1 fruit fly cellular context compared by ENCODE assay signal in genomic region chr3L:10772527-10773184, dm6.
A peak's percentile ranks its signal among the peaks of the same experiment; 100 is the strongest.
TF ChIP-seq lines count a peak whose summit lies in the region.

No protein-coding gene starts in this region.

TF ChIP-seq in whole organism, embryonic, 481 proteins besides CTCF, POLR2A, EP300 and RAD21 (continued from another document and continues in another):
- TF ChIP-seq H15 (GFP tag; IDR thresholded peaks at IDR 0.05; lab: Robert Waterston, UW), result no peak
- no peak for TF ChIP-seq Gug (GFP tag; IDR thresholded peaks at IDR 0.05; lab: Robert Waterston, UW)
- peak; percentile 58 for TF ChIP-seq CG1602 (GFP tag; optimal IDR thresholded peaks at IDR 0.05; lab: Kevin White, UChicago)
- no peak for TF ChIP-seq CG15479 (GFP tag; optimal IDR thresholded peaks at IDR 0.05; lab: Kevin White, UChicago)
- no peak for TF ChIP-seq kah (GFP tag; optimal IDR thresholded peaks at IDR 0.05; lab: Kevin White, UChicago)
- TF ChIP-seq sim (GFP tag; IDR thresholded peaks at IDR 0.05; lab: Robert Waterston, UW), result peak; percentile 77
- TF ChIP-seq CG4360 (GFP tag; IDR thresholded peaks at IDR 0.05; lab: Robert Waterston, UW), result no peak
- TF ChIP-seq CG11456 (GFP tag; IDR thresholded peaks at IDR 0.05; lab: Robert Waterston, UW), result no peak
- TF ChIP-seq CG14050 (GFP tag; IDR thresholded peaks at IDR 0.05; lab: Robert Waterston, UW), result no peak; the same call in 2 of the 3 replicates
- TF ChIP-seq CG17328 (GFP tag; IDR thresholded peaks at IDR 0.05; lab: Robert Waterston, UW), result peak; percentile 62
- TF ChIP-seq ap (GFP tag; IDR thresholded peaks at IDR 0.05; lab: Robert Waterston, UW), result 0 out of 2 replicates have a peak, but pooled peaks have one; percentile 14
- TF ChIP-seq CG11247 (GFP tag; IDR thresholded peaks at IDR 0.05; lab: Robert Waterston, UW), result no peak
- no peak for TF ChIP-seq CG34376 (GFP tag; optimal IDR thresholded peaks at IDR 0.05; lab: Kevin White, UChicago)
- TF ChIP-seq gem (tag; optimal IDR thresholded peaks at IDR 0.05; lab: Kevin White, UChicago), result peak; percentile 87
- TF ChIP-seq CG1529 (GFP tag; optimal IDR thresholded peaks at IDR 0.05; lab: Kevin White, UChicago), result peak; percentile 49
- peak; percentile 59 for TF ChIP-seq Med (GFP tag; lab: Kevin White, UChicago)
- TF ChIP-seq pnt (GFP tag; optimal IDR thresholded peaks at IDR 0.05; lab: Kevin White, UChicago), result no peak
- TF ChIP-seq ind (GFP tag; optimal IDR thresholded peaks at IDR 0.05; lab: Kevin White, UChicago), result peak; percentile 26
- TF ChIP-seq MTF-1 (GFP tag; optimal IDR thresholded peaks at IDR 0.05; lab: Kevin White, UChicago; ENCODE audit: borderline replicate concordance), result no peak
- peak; percentile 60; the same call in 1 of the 2 replicates for TF ChIP-seq CG4404 (GFP tag; IDR thresholded peaks at IDR 0.05; lab: Robert Waterston, UW)
- TF ChIP-seq CG15514 (GFP tag; optimal IDR thresholded peaks at IDR 0.05; lab: Kevin White, UChicago), result no peak
- TF ChIP-seq Awh (GFP tag; IDR thresholded peaks at IDR 0.05; lab: Robert Waterston, UW), result 0 out of 2 replicates have a peak, but pooled peaks have one; percentile 47
- TF ChIP-seq CG7556 (GFP tag; optimal IDR thresholded peaks at IDR 0.05; lab: Kevin White, UChicago), result peak; percentile 76
- TF ChIP-seq Atf3 (GFP tag; optimal IDR thresholded peaks at IDR 0.05; lab: Kevin White, UChicago), result no peak
- no peak for TF ChIP-seq Poxn (GFP tag; IDR thresholded peaks at IDR 0.05; lab: Robert Waterston, UW)
- TF ChIP-seq br (optimal IDR thresholded peaks at IDR 0.05; lab: Kevin White, UChicago), result no peak
- TF ChIP-seq emc (GFP tag; optimal IDR thresholded peaks at IDR 0.05; lab: Kevin White, UChicago), result no peak
- peak; percentile 3 for TF ChIP-seq Sry-β (GFP tag; optimal IDR thresholded peaks at IDR 0.05; lab: Kevin White, UChicago)
- no peak for TF ChIP-seq Gsc (GFP tag; IDR thresholded peaks at IDR 0.05; lab: Robert Waterston, UW)
- TF ChIP-seq z (GFP tag; IDR thresholded peaks at IDR 0.05; lab: Robert Waterston, UW), result peak; percentile 56; the same call in 1 of the 3 replicates
- TF ChIP-seq dysf (GFP tag; IDR thresholded peaks at IDR 0.05; lab: Robert Waterston, UW), result peak; percentile 50; the same call in 1 of the 3 replicates
- TF ChIP-seq Lpt (GFP tag; optimal IDR thresholded peaks at IDR 0.05; lab: Kevin White, UChicago), result no peak
- TF ChIP-seq caup (GFP tag; optimal IDR thresholded peaks at IDR 0.05; lab: Kevin White, UChicago; ENCODE audit: severe bottlenecking), result peak; percentile 18
- no peak for TF ChIP-seq CG9609 (GFP tag; optimal IDR thresholded peaks at IDR 0.05; lab: Kevin White, UChicago)
- TF ChIP-seq unc-4 (GFP tag; IDR thresholded peaks at IDR 0.05; lab: Robert Waterston, UW; ENCODE audit: partially characterized antibody), result no peak
- no peak for TF ChIP-seq HLH4C (GFP tag; IDR thresholded peaks at IDR 0.05; lab: Robert Waterston, UW; ENCODE audit: partially characterized antibody)
- TF ChIP-seq Hr39 (optimal IDR thresholded peaks at IDR 0.05; lab: Kevin White, UChicago), result no peak
- peak; percentile 18; the same call in 1 of the 2 replicates for TF ChIP-seq E2f2 (GFP tag; IDR thresholded peaks at IDR 0.05; lab: Robert Waterston, UW)
- no peak for TF ChIP-seq en (GFP tag; optimal IDR thresholded peaks at IDR 0.05; lab: Kevin White, UChicago)
- no peak for TF ChIP-seq eyg (GFP tag; optimal IDR thresholded peaks at IDR 0.05; lab: Kevin White, UChicago)
- TF ChIP-seq H2.0 (GFP tag; IDR thresholded peaks at IDR 0.05; lab: Robert Waterston, UW), result no peak
- TF ChIP-seq CG4730 (GFP tag; IDR thresholded peaks at IDR 0.05; lab: Robert Waterston, UW), result no peak
- TF ChIP-seq Sox102F (GFP tag; optimal IDR thresholded peaks at IDR 0.05; lab: Kevin White, UChicago), result peak; percentile 68
- TF ChIP-seq NC2α (GFP tag; optimal IDR thresholded peaks at IDR 0.05; lab: Kevin White, UChicago), result no peak
- peak; percentile 2 for TF ChIP-seq CG9797 (GFP tag; optimal IDR thresholded peaks at IDR 0.05; lab: Kevin White, UChicago)
- TF ChIP-seq CG17186 (GFP tag; optimal IDR thresholded peaks at IDR 0.05; lab: Kevin White, UChicago), result no peak
- no peak for TF ChIP-seq fd64A (GFP tag; optimal IDR thresholded peaks at IDR 0.05; lab: Kevin White, UChicago)
- peak; percentile 54; the same call in 1 of the 3 replicates for TF ChIP-seq ci (GFP tag; IDR thresholded peaks at IDR 0.05; lab: Robert Waterston, UW)
- no peak for TF ChIP-seq Nf-YA (GFP tag; IDR thresholded peaks at IDR 0.05; lab: Robert Waterston, UW)
- peak; percentile 49 for TF ChIP-seq sd (tag; optimal IDR thresholded peaks at IDR 0.05; lab: Kevin White, UChicago)
- no peak for TF ChIP-seq gce (GFP tag; IDR thresholded peaks at IDR 0.05; lab: Robert Waterston, UW)
- peak; percentile 57 for TF ChIP-seq tin (GFP tag; optimal IDR thresholded peaks at IDR 0.05; lab: Kevin White, UChicago)
- TF ChIP-seq CG34422 (GFP tag; IDR thresholded peaks at IDR 0.05; lab: Robert Waterston, UW), result 0 out of 3 replicates have a peak, but pooled peaks have one; percentile 37
- TF ChIP-seq kay (GFP tag; optimal IDR thresholded peaks at IDR 0.05; lab: Kevin White, UChicago), result no peak
- TF ChIP-seq CG14441 (GFP tag; IDR thresholded peaks at IDR 0.05; lab: Robert Waterston, UW), result no peak
- TF ChIP-seq CG15011 (GFP tag; optimal IDR thresholded peaks at IDR 0.05; lab: Kevin White, UChicago), result no peak
- TF ChIP-seq inv (GFP tag; IDR thresholded peaks at IDR 0.05; lab: Robert Waterston, UW; ENCODE audit: partially characterized antibody), result no peak
- TF ChIP-seq wdn (GFP tag; IDR thresholded peaks at IDR 0.05; lab: Robert Waterston, UW), result no peak
- peak; percentile 53; the same call in 1 of the 3 replicates for TF ChIP-seq tgo (GFP tag; IDR thresholded peaks at IDR 0.05; lab: Robert Waterston, UW)
- no peak for TF ChIP-seq MBD-R2 (GFP tag; IDR thresholded peaks at IDR 0.05; lab: Robert Waterston, UW)
- no peak for TF ChIP-seq CG3065 (GFP tag; optimal IDR thresholded peaks at IDR 0.05; lab: Kevin White, UChicago)
- TF ChIP-seq CrebB (tag; optimal IDR thresholded peaks at IDR 0.05; lab: Kevin White, UChicago), result no peak
- no peak for TF ChIP-seq CG13296 (GFP tag; optimal IDR thresholded peaks at IDR 0.05; lab: Kevin White, UChicago)
- TF ChIP-seq fru (optimal IDR thresholded peaks at IDR 0.05; lab: Kevin White, UChicago), result no peak
- no peak for TF ChIP-seq cg (GFP tag; optimal IDR thresholded peaks at IDR 0.05; lab: Kevin White, UChicago)
- no peak for TF ChIP-seq Hey (tag; optimal IDR thresholded peaks at IDR 0.05; lab: Kevin White, UChicago)
- TF ChIP-seq CG4617 (GFP tag; optimal IDR thresholded peaks at IDR 0.05; lab: Kevin White, UChicago; ENCODE audit: borderline replicate concordance), result no peak
- TF ChIP-seq Fer2 (tag; optimal IDR thresholded peaks at IDR 0.05; lab: Kevin White, UChicago), result no peak
- TF ChIP-seq CG8478 (optimal IDR thresholded peaks at IDR 0.05; lab: Kevin White, UChicago), result no peak
- TF ChIP-seq slp2 (GFP tag; optimal IDR thresholded peaks at IDR 0.05; lab: Kevin White, UChicago), result no peak
- 0 out of 3 replicates have a peak, but pooled peaks have one; percentile 41 for TF ChIP-seq otp (GFP tag; IDR thresholded peaks at IDR 0.05; lab: Robert Waterston, UW)
- no peak for TF ChIP-seq mam (GFP tag; optimal IDR thresholded peaks at IDR 0.05; lab: Kevin White, UChicago)
- no peak for TF ChIP-seq YL-1 (GFP tag; optimal IDR thresholded peaks at IDR 0.05; lab: Kevin White, UChicago)
- no peak; the same call in 1 of the 2 replicates for TF ChIP-seq chm (GFP tag; IDR thresholded peaks at IDR 0.05; lab: Robert Waterston, UW)
- TF ChIP-seq pb (GFP tag; optimal IDR thresholded peaks at IDR 0.05; lab: Kevin White, UChicago), result no peak
- TF ChIP-seq bigmax (GFP tag; optimal IDR thresholded peaks at IDR 0.05; lab: Kevin White, UChicago), result no peak
- TF ChIP-seq CG8359 (GFP tag; optimal IDR thresholded peaks at IDR 0.05; lab: Kevin White, UChicago; ENCODE audit: borderline replicate concordance), result peak; percentile 40
- TF ChIP-seq ham (GFP tag; IDR thresholded peaks at IDR 0.05; lab: Robert Waterston, UW), result no peak
- no peak for TF ChIP-seq ato (GFP tag; IDR thresholded peaks at IDR 0.05; lab: Robert Waterston, UW; ENCODE audit: partially characterized antibody)
- peak; percentile 88 for TF ChIP-seq CG9727 (GFP tag; optimal IDR thresholded peaks at IDR 0.05; lab: Kevin White, UChicago)
- TF ChIP-seq CG12769 (tag; optimal IDR thresholded peaks at IDR 0.05; lab: Kevin White, UChicago), result no peak
- TF ChIP-seq Usf (GFP tag; optimal IDR thresholded peaks at IDR 0.05; lab: Kevin White, UChicago), result peak; percentile 52
- TF ChIP-seq fu2 (GFP tag; optimal IDR thresholded peaks at IDR 0.05; lab: Kevin White, UChicago), result no peak
- TF ChIP-seq seq (GFP tag; IDR thresholded peaks at IDR 0.05; lab: Robert Waterston, UW), result no peak
- TF ChIP-seq CG2129 (GFP tag; IDR thresholded peaks at IDR 0.05; lab: Robert Waterston, UW; ENCODE audit: partially characterized antibody), result no peak
- TF ChIP-seq nerfin-1 (tag; optimal IDR thresholded peaks at IDR 0.05; lab: Kevin White, UChicago), result peak; percentile 72
- no peak for TF ChIP-seq Bgb (GFP tag; IDR thresholded peaks at IDR 0.05; lab: Robert Waterston, UW; ENCODE audit: partially characterized antibody)
- peak; percentile 59 for TF ChIP-seq CG10431 (GFP tag; optimal IDR thresholded peaks at IDR 0.05; lab: Kevin White, UChicago)
- TF ChIP-seq CG11723 (GFP tag; optimal IDR thresholded peaks at IDR 0.05; lab: Kevin White, UChicago), result peak; percentile 28
- TF ChIP-seq hth (optimal IDR thresholded peaks at IDR 0.05; lab: Kevin White, UChicago), result no peak
- TF ChIP-seq Atf6 (GFP tag; IDR thresholded peaks at IDR 0.05; lab: Robert Waterston, UW), result peak; percentile 16; the same call in 1 of the 2 replicates
- TF ChIP-seq CG10462 (GFP tag; optimal IDR thresholded peaks at IDR 0.05; lab: Kevin White, UChicago), result peak; percentile 30
- no peak for TF ChIP-seq wek (GFP tag; optimal IDR thresholded peaks at IDR 0.05; lab: Kevin White, UChicago)
- peak; percentile 29 for TF ChIP-seq CG8290 (GFP tag; optimal IDR thresholded peaks at IDR 0.05; lab: Kevin White, UChicago)
- TF ChIP-seq CG8290 (tag; optimal IDR thresholded peaks at IDR 0.05; lab: Kevin White, UChicago), result no peak
- peak; percentile 63 for TF ChIP-seq ara (GFP tag; IDR thresholded peaks at IDR 0.05; lab: Robert Waterston, UW)
- no peak for TF ChIP-seq CG1832 (GFP tag; optimal IDR thresholded peaks at IDR 0.05; lab: Kevin White, UChicago)
- no peak for TF ChIP-seq da (GFP tag; optimal IDR thresholded peaks at IDR 0.05; lab: Kevin White, UChicago)
- no peak for TF ChIP-seq CG17802 (tag; optimal IDR thresholded peaks at IDR 0.05; lab: Kevin White, UChicago)
- TF ChIP-seq CG7745 (tag; optimal IDR thresholded peaks at IDR 0.05; lab: Kevin White, UChicago), result no peak
- no peak for TF ChIP-seq zfh2 (GFP tag; optimal IDR thresholded peaks at IDR 0.05; lab: Kevin White, UChicago)
- TF ChIP-seq ERR (GFP tag; optimal IDR thresholded peaks at IDR 0.05; lab: Kevin White, UChicago), result no peak
- peak; percentile 66 for TF ChIP-seq Asciz (GFP tag; optimal IDR thresholded peaks at IDR 0.05; lab: Kevin White, UChicago)
- peak; percentile 56 for TF ChIP-seq Chrac-16 (GFP tag; optimal IDR thresholded peaks at IDR 0.05; lab: Kevin White, UChicago)
- TF ChIP-seq chinmo (GFP tag; IDR thresholded peaks at IDR 0.05; lab: Robert Waterston, UW; ENCODE audit: partially characterized antibody), result no peak
- TF ChIP-seq CkIIα-i1 (GFP tag; IDR thresholded peaks at IDR 0.05; lab: Robert Waterston, UW), result no peak
- no peak for TF ChIP-seq CG15073 (GFP tag; optimal IDR thresholded peaks at IDR 0.05; lab: Kevin White, UChicago)
- no peak for TF ChIP-seq dan (GFP tag; IDR thresholded peaks at IDR 0.05; lab: Robert Waterston, UW)
- peak; percentile 8 for TF ChIP-seq CG10654 (GFP tag; optimal IDR thresholded peaks at IDR 0.05; lab: Kevin White, UChicago)
- TF ChIP-seq CG16815 (GFP tag; optimal IDR thresholded peaks at IDR 0.05; lab: Kevin White, UChicago), result peak; percentile 59
- no peak for TF ChIP-seq Dip3 (GFP tag; optimal IDR thresholded peaks at IDR 0.05; lab: Kevin White, UChicago)
- peak; percentile 87 for TF ChIP-seq phol (tag; optimal IDR thresholded peaks at IDR 0.05; lab: Kevin White, UChicago)
- no peak for TF ChIP-seq bowl (GFP tag; IDR thresholded peaks at IDR 0.05; lab: Robert Waterston, UW)
- peak; percentile 67 for TF ChIP-seq Blimp-1 (GFP tag; optimal IDR thresholded peaks at IDR 0.05; lab: Kevin White, UChicago)
- TF ChIP-seq CG12155 (GFP tag; optimal IDR thresholded peaks at IDR 0.05; lab: Kevin White, UChicago), result peak; percentile 33
- TF ChIP-seq CG13287 (GFP tag; IDR thresholded peaks at IDR 0.05; lab: Robert Waterston, UW; ENCODE audit: partially characterized antibody), result no peak
- TF ChIP-seq Neu2 (GFP tag; optimal IDR thresholded peaks at IDR 0.05; lab: Kevin White, UChicago; ENCODE audit: borderline replicate concordance), result no peak
- no peak for TF ChIP-seq CG16863 (GFP tag; optimal IDR thresholded peaks at IDR 0.05; lab: Kevin White, UChicago)
- TF ChIP-seq CG7357 (GFP tag; IDR thresholded peaks at IDR 0.05; lab: Robert Waterston, UW), result no peak; the same call in 2 of the 3 replicates
- peak; percentile 42 for TF ChIP-seq lmd (GFP tag; IDR thresholded peaks at IDR 0.05; lab: Robert Waterston, UW)
- TF ChIP-seq Sox100B (GFP tag; optimal IDR thresholded peaks at IDR 0.05; lab: Kevin White, UChicago), result peak; percentile 78
- no peak for TF ChIP-seq sens-2 (GFP tag; IDR thresholded peaks at IDR 0.05; lab: Robert Waterston, UW)
- peak; percentile 51 for TF ChIP-seq Ptx1 (GFP tag; IDR thresholded peaks at IDR 0.05; lab: Robert Waterston, UW)
- no peak for TF ChIP-seq her (GFP tag; optimal IDR thresholded peaks at IDR 0.05; lab: Kevin White, UChicago)
- peak; percentile 36 for TF ChIP-seq CG12659 (GFP tag; optimal IDR thresholded peaks at IDR 0.05; lab: Kevin White, UChicago)
- TF ChIP-seq aop (GFP tag; IDR thresholded peaks at IDR 0.05; lab: Robert Waterston, UW), result no peak
- TF ChIP-seq CG3163 (GFP tag; optimal IDR thresholded peaks at IDR 0.05; lab: Kevin White, UChicago), result no peak
- peak; percentile 64 for TF ChIP-seq CG3407 (GFP tag; optimal IDR thresholded peaks at IDR 0.05; lab: Kevin White, UChicago)
- TF ChIP-seq CG13894 (tag; optimal IDR thresholded peaks at IDR 0.05; lab: Kevin White, UChicago), result no peak
- no peak for TF ChIP-seq NFAT (GFP tag; IDR thresholded peaks at IDR 0.05; lab: Robert Waterston, UW)
- no peak for TF ChIP-seq pita (GFP tag; optimal IDR thresholded peaks at IDR 0.05; lab: Kevin White, UChicago)
- no peak for TF ChIP-seq CG10274 (GFP tag; optimal IDR thresholded peaks at IDR 0.05; lab: Kevin White, UChicago)
- TF ChIP-seq Tbp (GFP tag; optimal IDR thresholded peaks at IDR 0.05; lab: Kevin White, UChicago), result no peak
- TF ChIP-seq CG6854 (GFP tag; optimal IDR thresholded peaks at IDR 0.05; lab: Kevin White, UChicago), result no peak
